Worm (Caenorhabditis elegans): ENCODE measurements around the gene ctl-1.

The ctl-1 gene

ce11 chrII:14275045-14275444 is 31.0 kb downstream of the ctl-1 start:
- peak; percentile 71; the same call in 1 of the 2 replicates for TF ChIP-seq nhr-42 (GFP tag; IDR thresholded peaks at IDR 0.05)
- 0 out of 2 replicates have a peak, but pooled peaks have one; percentile 10 for TF ChIP-seq set-16 (GFP tag; IDR thresholded peaks at IDR 0.05)

- no peak for TF ChIP-seq duxl-1 (tag; optimal IDR thresholded peaks at IDR 0.05; ENCODE audit: poor library complexity)
- no peak for TF ChIP-seq zfp-3 (GFP tag; conservative IDR thresholded peaks at IDR 0.05)
- TF ChIP-seq hmg-1.1 (GFP tag; IDR thresholded peaks at IDR 0.05), result no peak
- TF ChIP-seq php-3 (GFP tag; IDR thresholded peaks at IDR 0.05), result no peak
- no peak for TF ChIP-seq ctbp-1 (GFP tag; IDR thresholded peaks at IDR 0.05)
These were observed 36.2 kb downstream of the ctl-1 start for ce11 chrII:14269839-14270238.

ce11 chrII:14269142-14269593 is 36.9 kb downstream of the ctl-1 start, which contains the start of gene Y54G11A.1:
Gene Y54G11A.1, minus strand, starts transcription at chrII:14269192.
- TF ChIP-seq hlh-11 (tag; optimal IDR thresholded peaks at IDR 0.05) (no peak), ces-1 (GFP tag; optimal IDR thresholded peaks at IDR 0.05) (no peak), mdl-1 (tag; optimal IDR thresholded peaks at IDR 0.05) (no peak), dmd-9 (GFP tag; IDR thresholded peaks at IDR 0.05) (no peak), ceh-28 (tag; optimal IDR thresholded peaks at IDR 0.05) (no peak), set-16 (GFP tag; IDR thresholded peaks at IDR 0.05) (no peak), lim-7 (GFP tag; IDR thresholded peaks at IDR 0.05) (no peak), vab-7 (GFP tag; IDR thresholded peaks at IDR 0.05) (no peak), dpl-1 (GFP tag; optimal IDR thresholded peaks at IDR 0.05) (no peak), nhr-10 (tag; optimal IDR thresholded peaks at IDR 0.05) (no peak)

- no peak for TF ChIP-seq nhr-76 (tag; optimal IDR thresholded peaks at IDR 0.05)
- TF ChIP-seq set-16 (GFP tag; IDR thresholded peaks at IDR 0.05), result peak; percentile 76
These were observed 48.1 kb downstream of the ctl-1 start for ce11 chrII:14257943-14258342.

ce11 chrII:14256779-14257178 is 49.3 kb downstream of the ctl-1 start, which contains the start of gene Y54G11A.19:
Gene Y54G11A.19, minus strand, starts transcription at chrII:14256879.
- TF ChIP-seq ZK337.2 (GFP tag; IDR thresholded peaks at IDR 0.05), result no peak

- TF ChIP-seq tag-97 (GFP tag; IDR thresholded peaks at IDR 0.05) (no peak), nhr-42 (GFP tag; IDR thresholded peaks at IDR 0.05) (peak; percentile 41; the same call in 1 of the 2 replicates), gei-8 (GFP tag; optimal IDR thresholded peaks at IDR 0.05) (peak; percentile 14)
These were observed 50.2 kb downstream of the ctl-1 start for ce11 chrII:14255850-14256249.

Data from whole organism, L4 larva.